Fruit fly (Drosophila melanogaster): ENCODE data around the gene CG1116.

CG1116 gene

dm6 chr3R:5270806-5271205 lies 51.3 kb downstream of the CG1116 start (continued):
- TF ChIP-seq Pdp1 (GFP tag; optimal IDR thresholded peaks at IDR 0.05) (peak in 1 of 2 experiments; percentile 29), pfk (GFP tag; optimal IDR thresholded peaks at IDR 0.05) (no peak), Meics (GFP tag; optimal IDR thresholded peaks at IDR 0.05) (peak; percentile 16), CG2120 (GFP tag; optimal IDR thresholded peaks at IDR 0.05) (peak; percentile 10), Tbp (GFP tag; optimal IDR thresholded peaks at IDR 0.05) (no peak), CG12744 (GFP tag; optimal IDR thresholded peaks at IDR 0.05) (no peak), fu2 (GFP tag; optimal IDR thresholded peaks at IDR 0.05) (no peak), CG34422 (GFP tag; IDR thresholded peaks at IDR 0.05) (0 out of 3 replicates have a peak, but pooled peaks have one; percentile 43), CG10267 (tag; optimal IDR thresholded peaks at IDR 0.05) (peak; percentile 76), CG17361 (GFP tag; IDR thresholded peaks at IDR 0.05) (peak; percentile 16; the same call in 1 of the 3 replicates), Side (GFP tag; optimal IDR thresholded peaks at IDR 0.05) (peak; percentile 17), HLH3B (GFP tag; IDR thresholded peaks at IDR 0.05) (0 out of 2 replicates have a peak, but pooled peaks have one; percentile 5), CG8478 (optimal IDR thresholded peaks at IDR 0.05) (no peak), chif (GFP tag; optimal IDR thresholded peaks at IDR 0.05) (peak in 1 of 2 experiments; percentile 24), E2f2 (GFP tag; IDR thresholded peaks at IDR 0.05) (no peak), Drgx (GFP tag; IDR thresholded peaks at IDR 0.05) (peak; percentile 40; the same call in 1 of the 2 replicates), Atf6 (GFP tag; IDR thresholded peaks at IDR 0.05) (peak; percentile 49; the same call in 1 of the 2 replicates), CG11696 (GFP tag; IDR thresholded peaks at IDR 0.05) (peak; percentile 44; the same call in 1 of the 2 replicates), Rfx (GFP tag; IDR thresholded peaks at IDR 0.05) (peak; percentile 45; the same call in 1 of the 2 replicates), chinmo (GFP tag; IDR thresholded peaks at IDR 0.05; ENCODE audit: partially characterized antibody) (0 out of 4 replicates have a peak, but pooled peaks have one; percentile 65), stwl (tag; optimal IDR thresholded peaks at IDR 0.05) (peak; percentile 43), CG8359 (GFP tag; optimal IDR thresholded peaks at IDR 0.05; ENCODE audit: borderline replicate concordance) (no peak), CG16863 (GFP tag; optimal IDR thresholded peaks at IDR 0.05) (peak; percentile 2), stc (GFP tag; IDR thresholded peaks at IDR 0.05) (0 out of 2 replicates have a peak, but pooled peaks have one; percentile 19), zen2 (GFP tag; IDR thresholded peaks at IDR 0.05; ENCODE audit: partially characterized antibody) (no peak), CG18262 (tag; optimal IDR thresholded peaks at IDR 0.05) (no peak), dysf (GFP tag; IDR thresholded peaks at IDR 0.05) (0 out of 3 replicates have a peak, but pooled peaks have one; percentile 49), bbx (GFP tag; IDR thresholded peaks at IDR 0.05; ENCODE audit: partially characterized antibody) (no peak), CG18599 (GFP tag; optimal IDR thresholded peaks at IDR 0.05) (no peak), Gug (GFP tag; IDR thresholded peaks at IDR 0.05) (peak; percentile 11; the same call in 2 of the 4 replicates), Xbp1 (GFP tag; optimal IDR thresholded peaks at IDR 0.05) (peak; percentile 12), CG12155 (GFP tag; optimal IDR thresholded peaks at IDR 0.05) (peak; percentile 25), jumu (GFP tag; optimal IDR thresholded peaks at IDR 0.05) (peak; percentile 9), CG13296 (GFP tag; optimal IDR thresholded peaks at IDR 0.05) (peak; percentile 6), CG4282 (GFP tag; optimal IDR thresholded peaks at IDR 0.05) (no peak), CG4730 (GFP tag; IDR thresholded peaks at IDR 0.05) (no peak), CG8388 (GFP tag; optimal IDR thresholded peaks at IDR 0.05) (peak; percentile 99), mam (GFP tag; optimal IDR thresholded peaks at IDR 0.05) (peak; percentile 13), hkb (optimal IDR thresholded peaks at IDR 0.05) (no peak), hkb (GFP tag; IDR thresholded peaks at IDR 0.05) (0 out of 2 replicates have a peak, but pooled peaks have one; percentile 38), Max (GFP tag; optimal IDR thresholded peaks at IDR 0.05) (no peak), Nf-YC (tag; optimal IDR thresholded peaks at IDR 0.05) (peak; percentile 4), CG6791 (GFP tag; IDR thresholded peaks at IDR 0.05; ENCODE audit: partially characterized antibody) (0 out of 3 replicates have a peak, but pooled peaks have one; percentile 20), pzg (GFP tag; optimal IDR thresholded peaks at IDR 0.05) (peak; percentile 2)
